Fruit fly (Drosophila melanogaster) whole organism, embryonic: ENCODE results near the gene Spase25.

ENCODE experiments used
- Aef1 ChIP-seq: fragments of 200-800 bp; sonication (Bioruptor generic); IDR thresholded peaks from 3 replicates; pipeline ENCODE4 v1.3.6; 2022; ENCODE audit warnings: missing biosample characterization, missing genetic modification characterization
- Atf-2 ChIP-seq: fragments of 200-800 bp; sonication (Bioruptor generic); optimal IDR thresholded peaks from 2 replicates; lab custom pipeline; 2016; ENCODE audit warnings: missing biosample characterization, missing genetic modification characterization
- CG10366 ChIP-seq: fragments of 200-800 bp; sonication (Bioruptor generic); IDR thresholded peaks from 2 replicates; pipeline ENCODE4 v1.3.6; 2022; ENCODE audit warnings: missing biosample characterization, missing genetic modification characterization
- CG10431 ChIP-seq: fragments of 200-800 bp; sonication (Bioruptor generic); optimal IDR thresholded peaks from 3 replicates; lab custom pipeline; 2018; ENCODE audit warnings: missing biosample characterization, mild to moderate bottlenecking, missing genetic modification characterization
- CG10543 ChIP-seq: fragments of 200-800 bp; sonication (Bioruptor generic); optimal IDR thresholded peaks from 3 replicates; lab custom pipeline; 2017; ENCODE audit warnings: missing biosample characterization, mild to moderate bottlenecking, missing genetic modification characterization, moderate library complexity
- CG10565 ChIP-seq: fragments of 200-800 bp; sonication (Bioruptor generic); optimal IDR thresholded peaks from 3 replicates; lab custom pipeline; 2016; ENCODE audit warnings: missing biosample characterization, mild to moderate bottlenecking, missing genetic modification characterization
- CG12104 ChIP-seq: fragments of 200-800 bp; sonication (Bioruptor generic); optimal IDR thresholded peaks from 3 replicates; lab custom pipeline; 2016; ENCODE audit warnings: missing biosample characterization, missing genetic modification characterization
- CG12236 ChIP-seq: fragments of 200-800 bp; sonication (Bioruptor generic); optimal IDR thresholded peaks from 2 replicates; lab custom pipeline; 2016; ENCODE audit warnings: missing biosample characterization, missing genetic modification characterization
- CG1233 ChIP-seq: fragments of 200-800 bp; sonication (Bioruptor generic); optimal IDR thresholded peaks from 4 replicates; lab custom pipeline; 2018; ENCODE audit warnings: missing biosample characterization, mild to moderate bottlenecking, missing genetic modification characterization
- CG14050 ChIP-seq: fragments of 200-800 bp; sonication (Bioruptor generic); IDR thresholded peaks from 3 replicates; pipeline ENCODE4 v1.3.6; 2022; ENCODE audit warnings: missing biosample characterization, missing genetic modification characterization
- CG14860 ChIP-seq: fragments of 200-800 bp; sonication (Bioruptor generic); IDR thresholded peaks from 3 replicates; pipeline ENCODE4 v1.3.6; 2022; ENCODE audit warnings: missing biosample characterization, missing genetic modification characterization; ENCODE audit not compliant: partially characterized antibody
- CG15514 ChIP-seq: fragments of 200-800 bp; sonication (Bioruptor generic); optimal IDR thresholded peaks from 3 replicates; lab custom pipeline; 2017; ENCODE audit warnings: missing biosample characterization, missing genetic modification characterization, mild to moderate bottlenecking, moderate library complexity, missing genetic modification reagents
- CG16863 ChIP-seq: fragments of 200-800 bp; sonication (Bioruptor generic); optimal IDR thresholded peaks from 3 replicates; lab custom pipeline; 2016; ENCODE audit warnings: missing biosample characterization, missing genetic modification characterization
- CG17912 ChIP-seq: fragments of 200-800 bp; sonication (Bioruptor generic); optimal IDR thresholded peaks from 2 replicates; lab custom pipeline; 2018; ENCODE audit warnings: missing biosample characterization, mild to moderate bottlenecking, missing genetic modification characterization
- CG2129 ChIP-seq: fragments of 200-800 bp; sonication (Bioruptor generic); IDR thresholded peaks from 2 replicates; pipeline ENCODE4 v1.3.6; 2022; ENCODE audit warnings: missing biosample characterization, missing genetic modification characterization; ENCODE audit not compliant: partially characterized antibody
- CG31441 ChIP-seq: fragments of 200-800 bp; sonication (Bioruptor generic); IDR thresholded peaks from 2 replicates; pipeline ENCODE4 v1.3.6; 2022; ENCODE audit warnings: missing biosample characterization, missing genetic modification characterization
- CG5953 ChIP-seq: fragments of 200-800 bp; sonication (Bioruptor generic); IDR thresholded peaks from 2 replicates; pipeline ENCODE4 v1.3.6; 2022; ENCODE audit warnings: missing biosample characterization, missing genetic modification characterization
- CG8924 ChIP-seq: fragments of 200-800 bp; optimal IDR thresholded peaks from 3 replicates; lab custom pipeline; 2019; ENCODE audit warnings: missing biosample characterization, mild to moderate bottlenecking, missing genetic modification characterization, moderate library complexity
- CG9437 ChIP-seq: fragments of 200-800 bp; sonication (Bioruptor generic); optimal IDR thresholded peaks from 2 replicates; lab custom pipeline; 2018; ENCODE audit warnings: missing biosample characterization, mild to moderate bottlenecking, missing genetic modification characterization
- Chrac-16 ChIP-seq: fragments of 200-800 bp; sonication (Bioruptor generic); optimal IDR thresholded peaks from 3 replicates; lab custom pipeline; 2016; ENCODE audit warnings: missing biosample characterization, missing genetic modification characterization
- Dll ChIP-seq: fragments of 200-800 bp; sonication (Bioruptor generic); IDR thresholded peaks from 4 replicates; pipeline ENCODE4 v1.3.6; 2022; ENCODE audit warnings: missing biosample characterization, missing genetic modification characterization; ENCODE audit not compliant: partially characterized antibody
- GATAe ChIP-seq: fragments of 200-800 bp; sonication (Bioruptor generic); conservative IDR thresholded peaks from 2 replicates; pipeline ENCODE4 v1.3.6; 2022; ENCODE audit warnings: missing biosample characterization, missing genetic modification characterization
- NK7.1 ChIP-seq: fragments of 200-800 bp; sonication (Bioruptor generic); optimal IDR thresholded peaks from 3 replicates; lab custom pipeline; 2016; ENCODE audit warnings: missing biosample characterization, missing genetic modification characterization
- Neu2 ChIP-seq: fragments of 200-800 bp; sonication (Bioruptor generic); optimal IDR thresholded peaks from 3 replicates; lab custom pipeline; 2016; ENCODE audit warnings: missing biosample characterization, missing genetic modification characterization, borderline replicate concordance
- Rx ChIP-seq: fragments of 200-800 bp; sonication (Bioruptor generic); IDR thresholded peaks from 2 replicates; pipeline ENCODE4 v1.3.6; 2022; ENCODE audit warnings: missing biosample characterization, missing genetic modification characterization
- Scr ChIP-seq: fragments of 200-800 bp; sonication (Bioruptor generic); IDR thresholded peaks from 2 replicates; pipeline ENCODE4 v1.3.6; 2022; ENCODE audit warnings: missing biosample characterization, missing genetic modification characterization; ENCODE audit not compliant: partially characterized antibody
- Spps ChIP-seq: fragments of 200-800 bp; sonication (Bioruptor generic); optimal IDR thresholded peaks from 2 replicates; lab custom pipeline; 2018; ENCODE audit warnings: missing biosample characterization, mild to moderate bottlenecking, missing genetic modification characterization
- ap ChIP-seq: fragments of 200-800 bp; sonication (Bioruptor generic); IDR thresholded peaks from 2 replicates; pipeline ENCODE4 v1.3.6; 2022; ENCODE audit warnings: missing biosample characterization, missing genetic modification characterization
- btn ChIP-seq: fragments of 200-800 bp; sonication (Bioruptor generic); optimal IDR thresholded peaks from 2 replicates; lab custom pipeline; 2016; ENCODE audit warnings: missing biosample characterization, missing genetic modification characterization
- ci ChIP-seq: fragments of 200-800 bp; sonication (Bioruptor generic); IDR thresholded peaks from 3 replicates; pipeline ENCODE4 v1.3.6; 2022; ENCODE audit warnings: missing biosample characterization, missing genetic modification characterization
- crp ChIP-seq, 2 experiments: fragments of 200-800 bp; sonication (Bioruptor generic); optimal IDR thresholded peaks; 2 replicates in 1 of 2; 3 replicates in 1 of 2; lab custom pipeline; 2017; ENCODE audit warnings: missing biosample characterization in 2 of 2, missing genetic modification characterization in 2 of 2, mild to moderate bottlenecking in 1 of 2, moderate library complexity in 1 of 2
- ems ChIP-seq: fragments of 200-800 bp; sonication (Bioruptor generic); optimal IDR thresholded peaks from 3 replicates; lab custom pipeline; 2016; ENCODE audit warnings: missing biosample characterization, missing genetic modification characterization
- grn ChIP-seq: fragments of 200-800 bp; sonication (Bioruptor generic); optimal IDR thresholded peaks from 3 replicates; lab custom pipeline; 2017; ENCODE audit warnings: missing biosample characterization, missing genetic modification characterization
- ham ChIP-seq: fragments of 200-800 bp; sonication (Bioruptor generic); IDR thresholded peaks from 2 replicates; pipeline ENCODE4 v1.3.6; 2022; ENCODE audit warnings: missing biosample characterization, missing genetic modification characterization
- hbn ChIP-seq: fragments of 200-800 bp; sonication (Bioruptor generic); IDR thresholded peaks from 2 replicates; pipeline ENCODE4 v1.3.6; 2022; ENCODE audit warnings: missing biosample characterization, missing genetic modification characterization; ENCODE audit not compliant: partially characterized antibody
- jigr1 ChIP-seq: fragments of 200-800 bp; sonication (Bioruptor generic); IDR thresholded peaks from 3 replicates; pipeline ENCODE4 v1.3.6; 2022; ENCODE audit warnings: missing biosample characterization, missing genetic modification characterization
- jing ChIP-seq: fragments of 200-800 bp; sonication (Bioruptor generic); optimal IDR thresholded peaks from 2 replicates; lab custom pipeline; 2018; ENCODE audit warnings: missing biosample characterization, mild to moderate bottlenecking, missing genetic modification characterization
- lola ChIP-seq, 3 experiments: fragments of >200 bp in 2 of 3; fragments of 200-800 bp in 1 of 3; sonication (Bioruptor generic) in 1 of 3; optimal IDR thresholded peaks; 2 replicates each; lab custom pipeline; 2017 to 2019; ENCODE audit warnings: missing biosample characterization in 3 of 3, missing genetic modification characterization in 3 of 3, mild to moderate bottlenecking in 1 of 3, moderate library complexity in 1 of 3
- luna ChIP-seq: fragments of 200-800 bp; sonication (Bioruptor generic); optimal IDR thresholded peaks from 2 replicates; lab custom pipeline; 2016; ENCODE audit warnings: missing biosample characterization, missing genetic modification characterization
- mirr ChIP-seq: fragments of 200-800 bp; sonication (Bioruptor generic); optimal IDR thresholded peaks from 3 replicates; lab custom pipeline; 2018; ENCODE audit warnings: missing biosample characterization, mild to moderate bottlenecking, missing genetic modification characterization
- pfk ChIP-seq: fragments of 200-800 bp; sonication (Bioruptor generic); optimal IDR thresholded peaks from 2 replicates; lab custom pipeline; 2018; ENCODE audit warnings: missing biosample characterization, mild to moderate bottlenecking, missing genetic modification characterization, moderate library complexity
- psq ChIP-seq: fragments of 200-800 bp; sonication (Bioruptor generic); optimal IDR thresholded peaks from 2 replicates; lab custom pipeline; 2017; ENCODE audit warnings: missing biosample characterization, missing genetic modification characterization
- pzg ChIP-seq: fragments of 200-800 bp; sonication (Bioruptor generic); optimal IDR thresholded peaks from 3 replicates; lab custom pipeline; 2018; ENCODE audit warnings: missing biosample characterization, mild to moderate bottlenecking, missing genetic modification characterization, moderate library complexity
- repo ChIP-seq: fragments of 200-800 bp; sonication (Bioruptor generic); optimal IDR thresholded peaks from 2 replicates; lab custom pipeline; 2016; ENCODE audit warnings: missing biosample characterization, missing genetic modification characterization
- ssp ChIP-seq: fragments of 200-800 bp; sonication (Bioruptor generic); IDR thresholded peaks from 2 replicates; pipeline ENCODE4 v1.3.6; 2022; ENCODE audit warnings: missing biosample characterization, missing genetic modification characterization
- tna ChIP-seq: fragments of 200-800 bp; sonication (Bioruptor generic); IDR thresholded peaks from 2 replicates; pipeline ENCODE4 v1.3.6; 2022; ENCODE audit warnings: missing biosample characterization, missing genetic modification characterization; ENCODE audit not compliant: partially characterized antibody
- tx ChIP-seq: fragments of 200-800 bp; sonication (Bioruptor generic); optimal IDR thresholded peaks from 2 replicates; lab custom pipeline; 2016; ENCODE audit warnings: missing biosample characterization, missing genetic modification characterization
- zfh2 ChIP-seq: fragments of 200-800 bp; sonication (Bioruptor generic); optimal IDR thresholded peaks from 2 replicates; lab custom pipeline; 2016; ENCODE audit warnings: missing biosample characterization, missing genetic modification characterization

The Spase25 gene

DNA sequence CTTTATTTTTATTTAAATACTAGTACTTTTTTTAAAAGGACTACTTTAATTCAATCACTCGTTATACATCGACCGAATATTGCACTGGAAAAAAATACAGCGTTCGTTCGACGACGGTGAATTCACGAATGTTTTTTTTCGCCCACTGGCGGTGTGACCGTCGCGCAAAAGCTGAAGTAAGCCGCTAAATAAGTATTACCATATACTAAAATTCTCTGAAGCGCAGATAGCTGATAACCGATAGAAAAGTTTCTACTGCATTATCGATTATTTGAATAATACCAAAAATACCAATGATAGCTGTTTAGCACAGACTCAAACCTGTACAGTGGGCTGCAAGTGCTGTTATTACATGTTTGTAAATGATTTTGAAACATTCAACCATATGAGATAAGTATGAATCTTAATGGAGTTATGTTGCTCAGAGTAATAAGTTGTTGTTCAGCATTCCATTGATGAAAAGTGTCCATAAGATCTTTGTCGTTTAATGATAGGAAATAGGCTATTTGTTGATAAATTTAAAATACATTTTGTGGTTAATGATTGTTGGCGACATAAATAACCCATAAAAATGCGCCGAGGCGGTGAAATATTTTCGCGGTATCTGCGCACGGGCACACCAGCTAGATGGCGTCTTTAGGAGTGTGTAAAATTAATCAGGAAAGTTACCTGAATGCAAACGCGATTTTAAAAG lies 30.7 kb upstream of the Spase25 start, which contains the start of the genes Evi5 and HP5 (continued):
- TF ChIP-seq Chrac-16 (GFP tag; lab: Kevin White, UChicago) = peak; percentile 36
- no peak for TF ChIP-seq ems (GFP tag; lab: Kevin White, UChicago)
- TF ChIP-seq Spps = no peak
- TF ChIP-seq Rx = peak; percentile 41
- 0 out of 3 replicates have a peak, but pooled peaks have one; percentile 40 for TF ChIP-seq ci (GFP tag; lab: Robert Waterston, UW)
- TF ChIP-seq CG2129 (GFP tag; lab: Robert Waterston, UW) = no peak
- TF ChIP-seq jing (GFP tag; lab: Kevin White, UChicago) = no peak
- peak; percentile 20; the same call in 1 of the 3 replicates for TF ChIP-seq CG14050 (GFP tag; lab: Robert Waterston, UW)
- TF ChIP-seq CG10431 (GFP tag; lab: Kevin White, UChicago) = no peak
- TF ChIP-seq grn (GFP tag; lab: Kevin White, UChicago) = peak; percentile 36
- TF ChIP-seq zfh2 = peak; percentile 49
- no peak for TF ChIP-seq CG16863 (GFP tag; lab: Kevin White, UChicago)
- peak; percentile 44; the same call in 1 of the 2 replicates for TF ChIP-seq ap
- no peak for TF ChIP-seq CG12236 (GFP tag; lab: Kevin White, UChicago)
- peak in 1 of 3 experiments; percentile 27 for TF ChIP-seq lola (GFP tag; optimal IDR thresholded peaks at IDR 0.05; lab: Kevin White, UChicago)
- peak; percentile 12; the same call in 1 of the 2 replicates for TF ChIP-seq ssp (GFP tag; lab: Robert Waterston, UW)
- peak; percentile 14 for TF ChIP-seq CG8924 (tag; lab: Kevin White, UChicago)
- peak; percentile 62 for TF ChIP-seq CG10366
- no peak for TF ChIP-seq CG9437 (GFP tag; lab: Kevin White, UChicago)
- TF ChIP-seq CG10543 (GFP tag; lab: Kevin White, UChicago) = peak; percentile 29
- no peak for TF ChIP-seq Neu2 (GFP tag; lab: Kevin White, UChicago)
- no peak for TF ChIP-seq mirr (GFP tag; lab: Kevin White, UChicago)
- peak; percentile 81 for TF ChIP-seq pzg (GFP tag; lab: Kevin White, UChicago)
- peak; percentile 66 for TF ChIP-seq Aef1
- 0 out of 3 replicates have a peak, but pooled peaks have one; percentile 23 for TF ChIP-seq jigr1 (GFP tag; lab: Robert Waterston, UW)
- TF ChIP-seq repo (GFP tag; lab: Kevin White, UChicago) = no peak
- TF ChIP-seq GATAe (GFP tag; lab: Robert Waterston, UW) = peak; percentile 24; the same call in 1 of the 2 replicates
- peak; percentile 26; the same call in 1 of the 2 replicates for TF ChIP-seq hbn
- no peak for TF ChIP-seq tx (GFP tag; lab: Kevin White, UChicago)
- peak; percentile 61 for TF ChIP-seq Scr (GFP tag; lab: Robert Waterston, UW)
- TF ChIP-seq NK7.1 (GFP tag; lab: Kevin White, UChicago) = peak; percentile 1
- peak; percentile 30 for TF ChIP-seq Atf-2 (GFP tag; lab: Kevin White, UChicago)
- no peak for TF ChIP-seq CG31441
- no peak for TF ChIP-seq CG14860
- no peak for TF ChIP-seq btn (GFP tag; lab: Kevin White, UChicago)
- TF ChIP-seq CG12104 (GFP tag; lab: Kevin White, UChicago) = no peak
- TF ChIP-seq Dll = peak; percentile 47; the same call in 2 of the 4 replicates
- no peak for TF ChIP-seq CG5953 (GFP tag; lab: Robert Waterston, UW)
- peak; percentile 29; the same call in 1 of the 2 replicates for TF ChIP-seq tna (GFP tag; lab: Robert Waterston, UW)
- TF ChIP-seq CG1233 (GFP tag; lab: Kevin White, UChicago) = peak; percentile 56
- no peak for TF ChIP-seq CG17912 (GFP tag; lab: Kevin White, UChicago)
- TF ChIP-seq ham (GFP tag; lab: Robert Waterston, UW) = no peak
- TF ChIP-seq CG10565 (GFP tag; lab: Kevin White, UChicago) = no peak
- no peak for TF ChIP-seq pfk
- peak; percentile 49 for TF ChIP-seq CG15514 (GFP tag; lab: Kevin White, UChicago)
- no peak for TF ChIP-seq psq (GFP tag; lab: Kevin White, UChicago)
- TF ChIP-seq crp (GFP tag; optimal IDR thresholded peaks at IDR 0.05; lab: Kevin White, UChicago) = no peak
- peak; percentile 6 for TF ChIP-seq luna
